Worm (Caenorhabditis elegans) whole organism, mixed stage, embryonic: Measurements from ENCODE around the gene F53A9.1.

Source experiments
- M03D4.4 ChIP-seq: sonication (generic microtip); optimal IDR thresholded peaks from 2 replicates; lab custom pipeline; 2017; ENCODE audit warnings: mild to moderate bottlenecking, missing genetic modification characterization, missing compliant biosample characterization
- blmp-1 ChIP-seq: fragments of 150-350 bp; optimal IDR thresholded peaks from 2 replicates; lab custom pipeline; 2014; ENCODE audit warnings: missing biosample characterization, missing genetic modification characterization
- ceh-39 ChIP-seq: fragments of 150-350 bp; optimal IDR thresholded peaks from 2 replicates; lab custom pipeline; 2014; ENCODE audit warnings: missing biosample characterization, missing genetic modification characterization
- ceh-43 ChIP-seq: fragments of 200-800 bp; sonication (Bioruptor generic); optimal IDR thresholded peaks from 2 replicates; lab custom pipeline; 2018; ENCODE audit warnings: mild to moderate bottlenecking, missing genetic modification characterization, moderate library complexity, missing compliant biosample characterization
- ceh-83 ChIP-seq: fragments of 200-800 bp; sonication (Bioruptor generic); optimal IDR thresholded peaks from 2 replicates; lab custom pipeline; 2018; ENCODE audit warnings: mild to moderate bottlenecking, missing genetic modification characterization, missing compliant biosample characterization
- drap-1 ChIP-seq: fragments of 200-800 bp; sonication (Bioruptor generic); optimal IDR thresholded peaks from 3 replicates; lab custom pipeline; 2018; ENCODE audit warnings: mild to moderate bottlenecking, missing genetic modification characterization, missing compliant biosample characterization
- elt-1 ChIP-seq: sonication (generic microtip); optimal IDR thresholded peaks from 2 replicates; lab custom pipeline; 2017; ENCODE audit warnings: missing genetic modification characterization, mild to moderate bottlenecking, missing compliant biosample characterization, antibody characterized with exemption, moderate library complexity, borderline replicate concordance; ENCODE audit not compliant: insufficient read depth
- elt-3 ChIP-seq: fragments of 150-350 bp; optimal IDR thresholded peaks from 2 replicates; lab custom pipeline; 2014; ENCODE audit warnings: missing biosample characterization, missing genetic modification characterization
- flh-1 ChIP-seq: fragments of 200-800 bp; sonication (Bioruptor generic); optimal IDR thresholded peaks from 2 replicates; lab custom pipeline; 2018; ENCODE audit warnings: mild to moderate bottlenecking, missing genetic modification characterization, moderate library complexity, missing compliant biosample characterization
- ham-2 ChIP-seq: fragments of 200-800 bp; sonication (Bioruptor generic); optimal IDR thresholded peaks from 2 replicates; lab custom pipeline; 2018; ENCODE audit warnings: mild to moderate bottlenecking, missing genetic modification characterization, missing compliant biosample characterization
- hlh-1 ChIP-seq: fragments of 150-350 bp; optimal IDR thresholded peaks from 2 replicates; lab custom pipeline; 2014; ENCODE audit warnings: missing biosample characterization, missing genetic modification reagents, missing genetic modification characterization
- lin-13 ChIP-seq: fragments of 150-350 bp; optimal IDR thresholded peaks from 2 replicates; lab custom pipeline; 2014; ENCODE audit warnings: missing biosample characterization, missing genetic modification characterization
- lin-32 ChIP-seq: fragments of 200-800 bp; sonication (Bioruptor generic); optimal IDR thresholded peaks from 2 replicates; lab custom pipeline; 2018; ENCODE audit warnings: mild to moderate bottlenecking, missing genetic modification characterization, missing compliant biosample characterization
- lsy-2 ChIP-seq: fragments of 150-350 bp; optimal IDR thresholded peaks from 2 replicates; lab custom pipeline; 2014; ENCODE audit warnings: missing biosample characterization, missing genetic modification characterization
- mab-5 ChIP-seq: fragments of 150-350 bp; optimal IDR thresholded peaks from 2 replicates; lab custom pipeline; 2014; ENCODE audit warnings: missing biosample characterization, missing genetic modification characterization
- nhr-12 ChIP-seq: fragments of 150-350 bp; optimal IDR thresholded peaks from 2 replicates; lab custom pipeline; 2014; ENCODE audit warnings: missing biosample characterization, missing genetic modification characterization
- nhr-2 ChIP-seq: fragments of 150-350 bp; optimal IDR thresholded peaks from 2 replicates; lab custom pipeline; 2014; ENCODE audit warnings: missing biosample characterization, missing genetic modification characterization
- nhr-237 ChIP-seq: fragments of 150-350 bp; optimal IDR thresholded peaks from 2 replicates; lab custom pipeline; 2014; ENCODE audit warnings: missing biosample characterization, missing genetic modification characterization
- nhr-28 ChIP-seq: fragments of 150-350 bp; optimal IDR thresholded peaks from 2 replicates; lab custom pipeline; 2014; ENCODE audit warnings: missing biosample characterization, missing genetic modification characterization
- nhr-76 ChIP-seq: sonication (generic microtip); optimal IDR thresholded peaks from 2 replicates; lab custom pipeline; 2017; ENCODE audit warnings: missing biosample characterization, missing genetic modification characterization
- sem-2 ChIP-seq: fragments of 200-800 bp; sonication (Bioruptor generic); optimal IDR thresholded peaks from 2 replicates; lab custom pipeline; 2018; ENCODE audit warnings: mild to moderate bottlenecking, missing genetic modification characterization, missing compliant biosample characterization
- snpc-4 ChIP-seq: fragments of 150-350 bp; optimal IDR thresholded peaks from 2 replicates; lab custom pipeline; 2014; ENCODE audit warnings: missing biosample characterization, missing genetic modification characterization
- sptf-1 ChIP-seq: sonication (generic microtip); optimal IDR thresholded peaks from 2 replicates; lab custom pipeline; 2017; ENCODE audit warnings: mild to moderate bottlenecking, missing genetic modification characterization, moderate library complexity, missing compliant biosample characterization
- tbx-8 ChIP-seq: fragments of 200-800 bp; sonication (Bioruptor generic); optimal IDR thresholded peaks from 2 replicates; lab custom pipeline; 2018; ENCODE audit warnings: mild to moderate bottlenecking, missing genetic modification characterization, moderate library complexity, missing compliant biosample characterization
- unc-120 ChIP-seq: sonication (generic microtip); optimal IDR thresholded peaks from 2 replicates; lab custom pipeline; 2017; ENCODE audit warnings: missing genetic modification characterization, missing compliant biosample characterization; ENCODE audit not compliant: poor library complexity, severe bottlenecking
- unc-39 ChIP-seq: fragments of 150-350 bp; optimal IDR thresholded peaks from 2 replicates; lab custom pipeline; 2014; ENCODE audit warnings: missing biosample characterization, missing genetic modification characterization
- unc-62 ChIP-seq: fragments of 150-350 bp; optimal IDR thresholded peaks from 2 replicates; lab custom pipeline; 2014; ENCODE audit warnings: missing biosample characterization, missing genetic modification reagents, missing genetic modification characterization
- zip-8 ChIP-seq: fragments of 150-350 bp; optimal IDR thresholded peaks from 2 replicates; lab custom pipeline; 2014; ENCODE audit warnings: missing biosample characterization, missing genetic modification characterization
- ztf-11 ChIP-seq: fragments of 150-350 bp; optimal IDR thresholded peaks from 2 replicates; lab custom pipeline; 2014; ENCODE audit warnings: missing biosample characterization, missing genetic modification characterization

The F53A9.1 gene

ce11 chrX:8720658-8721057 lies 9.3 kb downstream of the F53A9.1 start, which contains the start of gene F53A9.9:
Gene F53A9.9, minus strand, starts transcription at chrX:8720758.
- TF ChIP-seq hlh-1 (no peak), nhr-28 (tag; lab: Kevin White, UChicago) (no peak), unc-62 (GFP tag; lab: Kevin White, UChicago) (no peak), ceh-39 (no peak), nhr-76 (tag; lab: Kevin White, UChicago) (no peak), ztf-11 (tag; lab: Kevin White, UChicago) (no peak), lin-32 (GFP tag; lab: Kevin White, UChicago) (no peak), ceh-83 (GFP tag; lab: Kevin White, UChicago) (no peak), mab-5 (tag; lab: Kevin White, UChicago) (no peak), lsy-2 (tag; lab: Kevin White, UChicago) (no peak), nhr-237 (tag; lab: Kevin White, UChicago) (no peak), nhr-2 (tag; lab: Kevin White, UChicago) (no peak), ham-2 (no peak)
- TF ChIP-seq, all 35 proteins: peak for 0

- TF ChIP-seq mab-5 (tag; lab: Kevin White, UChicago): no peak
- no peak for TF ChIP-seq ham-2
- no peak for TF ChIP-seq nhr-12 (tag; lab: Kevin White, UChicago)
- no peak for TF ChIP-seq nhr-237 (tag; lab: Kevin White, UChicago)
- TF ChIP-seq lsy-2 (tag; lab: Kevin White, UChicago): no peak
- no peak for TF ChIP-seq flh-1 (GFP tag; lab: Kevin White, UChicago)
- no peak for TF ChIP-seq tbx-8 (GFP tag; lab: Kevin White, UChicago)
- no peak for TF ChIP-seq lin-13
- TF ChIP-seq unc-39 (tag; lab: Kevin White, UChicago): no peak
- TF ChIP-seq drap-1: no peak
- TF ChIP-seq ztf-11 (tag; lab: Kevin White, UChicago): no peak
Observed at ce11 chrX:8721273-8721672, 9.9 kb downstream of the F53A9.1 start.

- TF ChIP-seq ztf-11 (tag; lab: Kevin White, UChicago) (no peak), ceh-43 (no peak), unc-120 (no peak), snpc-4 (tag; lab: Kevin White, UChicago) (no peak), lin-32 (GFP tag; lab: Kevin White, UChicago) (no peak), flh-1 (GFP tag; lab: Kevin White, UChicago) (no peak), mab-5 (tag; lab: Kevin White, UChicago) (no peak), M03D4.4 (tag; lab: Kevin White, UChicago) (no peak), zip-8 (no peak), nhr-76 (tag; lab: Kevin White, UChicago) (no peak), elt-3 (tag; lab: Kevin White, UChicago) (no peak)
Observed at ce11 chrX:8723127-8723600, 11.8 kb downstream of the F53A9.1 start, which contains the start of gene tnt-2. Gene tnt-2, minus strand, starts transcription at chrX:8723550.

ce11 chrX:8723840-8724239 lies 12.4 kb downstream of the F53A9.1 start:
- TF ChIP-seq unc-120 (peak; percentile 86), drap-1 (no peak), unc-62 (GFP tag; lab: Kevin White, UChicago) (peak; percentile 64), hlh-1 (peak; percentile 59), sem-2 (GFP tag; lab: Kevin White, UChicago) (no peak)

ce11 chrX:8727306-8727705 lies 15.9 kb downstream of the F53A9.1 start, which contains the start of gene EGAP4.1:
Gene EGAP4.1, minus strand, starts transcription at chrX:8727406.
- TF ChIP-seq ceh-83 (GFP tag; lab: Kevin White, UChicago) (no peak), unc-39 (tag; lab: Kevin White, UChicago) (no peak), nhr-237 (tag; lab: Kevin White, UChicago) (no peak), drap-1 (no peak), M03D4.4 (tag; lab: Kevin White, UChicago) (no peak), nhr-2 (tag; lab: Kevin White, UChicago) (no peak), ham-2 (no peak), lsy-2 (tag; lab: Kevin White, UChicago) (no peak), snpc-4 (tag; lab: Kevin White, UChicago) (no peak), tbx-8 (GFP tag; lab: Kevin White, UChicago) (no peak), blmp-1 (tag; lab: Kevin White, UChicago) (no peak), sptf-1 (no peak), mab-5 (tag; lab: Kevin White, UChicago) (no peak), nhr-12 (tag; lab: Kevin White, UChicago) (no peak), elt-1 (no peak)
